Fruit fly (Drosophila melanogaster) whole organism, embryonic: ENCODE data around the gene Pex2.

ENCODE experiments used
- Ada2b ChIP-seq: fragments of 200-800 bp; sonication (Bioruptor generic); IDR thresholded peaks from 2 replicates; pipeline ENCODE4 v1.3.6; 2022; ENCODE audit warnings: missing biosample characterization, missing genetic modification characterization
- Aef1 ChIP-seq: fragments of 200-800 bp; sonication (Bioruptor generic); IDR thresholded peaks from 3 replicates; pipeline ENCODE4 v1.3.6; 2022; ENCODE audit warnings: missing biosample characterization, missing genetic modification characterization
- Asciz ChIP-seq: fragments of 200-800 bp; sonication (Bioruptor generic); optimal IDR thresholded peaks from 2 replicates; lab custom pipeline; 2017; ENCODE audit warnings: missing biosample characterization, mild to moderate bottlenecking, missing genetic modification characterization, missing genetic modification reagents
- B-H2 ChIP-seq: fragments of 200-800 bp; sonication (Bioruptor generic); optimal IDR thresholded peaks from 2 replicates; lab custom pipeline; 2018; ENCODE audit warnings: missing biosample characterization, mild to moderate bottlenecking, missing genetic modification characterization
- CG10654 ChIP-seq: fragments of 200-800 bp; sonication (Bioruptor generic); optimal IDR thresholded peaks from 2 replicates; lab custom pipeline; 2016; ENCODE audit warnings: missing biosample characterization, missing genetic modification characterization
- CG12071 ChIP-seq: fragments of 200-800 bp; sonication (Bioruptor generic); optimal IDR thresholded peaks from 3 replicates; lab custom pipeline; 2018; ENCODE audit warnings: missing biosample characterization, mild to moderate bottlenecking, missing genetic modification characterization
- CG1233 ChIP-seq: fragments of 200-800 bp; sonication (Bioruptor generic); optimal IDR thresholded peaks from 4 replicates; lab custom pipeline; 2018; ENCODE audit warnings: missing biosample characterization, mild to moderate bottlenecking, missing genetic modification characterization
- CG14014 ChIP-seq: fragments of 200-800 bp; sonication (Bioruptor generic); IDR thresholded peaks from 2 replicates; pipeline ENCODE4 v1.3.6; 2022; ENCODE audit warnings: missing biosample characterization, missing genetic modification characterization
- CG1792 ChIP-seq: fragments of 200-800 bp; sonication (Bioruptor generic); optimal IDR thresholded peaks from 2 replicates; lab custom pipeline; 2016; ENCODE audit warnings: missing biosample characterization, missing genetic modification characterization
- CG6689 ChIP-seq: fragments of 200-800 bp; sonication (Bioruptor generic); IDR thresholded peaks from 2 replicates; pipeline ENCODE4 v1.3.6; 2022; ENCODE audit warnings: missing biosample characterization, missing genetic modification characterization
- CG7271 ChIP-seq: fragments of 200-800 bp; sonication (Bioruptor generic); optimal IDR thresholded peaks from 2 replicates; lab custom pipeline; 2018; ENCODE audit warnings: missing biosample characterization, mild to moderate bottlenecking, missing genetic modification characterization, moderate library complexity
- CG7357 ChIP-seq: fragments of 200-800 bp; sonication (Bioruptor generic); IDR thresholded peaks from 3 replicates; pipeline ENCODE4 v1.3.6; 2022; ENCODE audit warnings: missing biosample characterization, missing genetic modification characterization
- CG8281 ChIP-seq: fragments of 200-800 bp; sonication (Bioruptor generic); optimal IDR thresholded peaks from 2 replicates; lab custom pipeline; 2018; ENCODE audit warnings: missing biosample characterization, mild to moderate bottlenecking, missing genetic modification characterization, moderate library complexity
- CG8944 ChIP-seq: fragments of 200-800 bp; sonication (Bioruptor generic); optimal IDR thresholded peaks from 3 replicates; lab custom pipeline; 2016; ENCODE audit warnings: missing biosample characterization, missing genetic modification characterization
- Doc3 ChIP-seq: fragments of 200-800 bp; sonication (Bioruptor generic); IDR thresholded peaks from 3 replicates; pipeline ENCODE4 v1.3.6; 2022; ENCODE audit warnings: missing biosample characterization, missing genetic modification characterization; ENCODE audit not compliant: partially characterized antibody
- Drgx ChIP-seq: fragments of 200-800 bp; sonication (Bioruptor generic); IDR thresholded peaks from 2 replicates; pipeline ENCODE4 v1.3.6; 2022; ENCODE audit warnings: missing biosample characterization, missing genetic modification characterization
- ERR ChIP-seq: fragments of 200-800 bp; sonication (Bioruptor generic); optimal IDR thresholded peaks from 2 replicates; lab custom pipeline; 2016; ENCODE audit warnings: missing biosample characterization, missing genetic modification characterization
- Eip74EF ChIP-seq, 2 experiments: fragments of 200-800 bp in 1 of 2; fragments of >200 bp in 1 of 2; sonication (Bioruptor generic) in 1 of 2; optimal IDR thresholded peaks; 2 replicates each; lab custom pipeline; 2017 to 2019; ENCODE audit warnings: missing biosample characterization in 2 of 2, missing genetic modification characterization in 2 of 2, mild to moderate bottlenecking in 1 of 2, moderate library complexity in 1 of 2
- Hey ChIP-seq: fragments of 200-800 bp; sonication (Bioruptor generic); optimal IDR thresholded peaks from 3 replicates; lab custom pipeline; 2018; ENCODE audit warnings: missing biosample characterization, mild to moderate bottlenecking, missing genetic modification characterization
- HmgZ ChIP-seq: fragments of 200-800 bp; sonication (Bioruptor generic); optimal IDR thresholded peaks from 2 replicates; lab custom pipeline; 2018; ENCODE audit warnings: missing biosample characterization, mild to moderate bottlenecking, missing genetic modification characterization
- Hr51 ChIP-seq, 2 experiments: fragments of 200-800 bp; sonication (Bioruptor generic); optimal IDR thresholded peaks; 2 replicates in 1 of 2; 3 replicates in 1 of 2; lab custom pipeline; 2016 to 2018; ENCODE audit warnings: missing biosample characterization in 2 of 2, missing genetic modification characterization in 2 of 2, mild to moderate bottlenecking in 1 of 2, moderate library complexity in 1 of 2
- Lpt ChIP-seq: fragments of >200 bp; optimal IDR thresholded peaks from 2 replicates; lab custom pipeline; 2018; ENCODE audit warnings: missing biosample characterization, missing genetic modification characterization
- MTF-1 ChIP-seq: fragments of 200-800 bp; sonication (Bioruptor generic); optimal IDR thresholded peaks from 2 replicates; lab custom pipeline; 2018; ENCODE audit warnings: missing biosample characterization, mild to moderate bottlenecking, missing genetic modification characterization, borderline replicate concordance
- Sox102F ChIP-seq: fragments of 200-800 bp; sonication (Bioruptor generic); optimal IDR thresholded peaks from 2 replicates; lab custom pipeline; 2018; ENCODE audit warnings: missing biosample characterization, mild to moderate bottlenecking, missing genetic modification characterization, moderate library complexity
- Ssrp ChIP-seq: fragments of 200-800 bp; sonication (Bioruptor generic); optimal IDR thresholded peaks from 2 replicates; lab custom pipeline; 2018; ENCODE audit warnings: missing biosample characterization, mild to moderate bottlenecking, missing genetic modification characterization, moderate library complexity
- TFAM ChIP-seq: fragments of 200-800 bp; sonication (Bioruptor generic); optimal IDR thresholded peaks from 2 replicates; lab custom pipeline; 2017; ENCODE audit warnings: missing biosample characterization, missing genetic modification characterization, inconsistent platforms
- ac ChIP-seq: fragments of 200-800 bp; sonication (Bioruptor generic); optimal IDR thresholded peaks from 3 replicates; lab custom pipeline; 2017; ENCODE audit warnings: missing biosample characterization, mild to moderate bottlenecking, missing genetic modification characterization
- caup ChIP-seq: fragments of 200-800 bp; sonication (Bioruptor generic); optimal IDR thresholded peaks from 3 replicates; lab custom pipeline; 2017; ENCODE audit warnings: missing biosample characterization, mild to moderate bottlenecking, missing genetic modification characterization, moderate library complexity; ENCODE audit not compliant: severe bottlenecking
- dmrt99B ChIP-seq: fragments of 200-800 bp; sonication (Bioruptor generic); optimal IDR thresholded peaks from 2 replicates; lab custom pipeline; 2018; ENCODE audit warnings: missing biosample characterization, mild to moderate bottlenecking, missing genetic modification characterization, moderate library complexity
- dysf ChIP-seq: fragments of 200-800 bp; sonication (Bioruptor generic); IDR thresholded peaks from 3 replicates; pipeline ENCODE4 v1.3.6; 2022; ENCODE audit warnings: missing biosample characterization, missing genetic modification characterization
- lilli ChIP-seq: fragments of 200-800 bp; sonication (Bioruptor generic); optimal IDR thresholded peaks from 3 replicates; lab custom pipeline; 2016; ENCODE audit warnings: missing biosample characterization, missing genetic modification characterization
- pzg ChIP-seq: fragments of 200-800 bp; sonication (Bioruptor generic); optimal IDR thresholded peaks from 3 replicates; lab custom pipeline; 2018; ENCODE audit warnings: missing biosample characterization, mild to moderate bottlenecking, missing genetic modification characterization, moderate library complexity
- sens ChIP-seq: fragments of 200-800 bp; sonication (Bioruptor generic); peaks from one replicate; lab custom pipeline; 2016; ENCODE audit warnings: missing biosample characterization, missing genetic modification characterization
- stc ChIP-seq: fragments of 200-800 bp; sonication (Bioruptor generic); IDR thresholded peaks from 2 replicates; pipeline ENCODE4 v1.3.6; 2022; ENCODE audit warnings: missing biosample characterization, missing genetic modification characterization
- tin ChIP-seq: fragments of 200-800 bp; sonication (Bioruptor generic); optimal IDR thresholded peaks from 3 replicates; lab custom pipeline; 2016; ENCODE audit warnings: missing biosample characterization, missing genetic modification characterization
- tup ChIP-seq: fragments of 200-800 bp; sonication (Bioruptor generic); optimal IDR thresholded peaks from 2 replicates; lab custom pipeline; 2016; ENCODE audit warnings: missing biosample characterization, mild to moderate bottlenecking, missing genetic modification characterization, moderate library complexity

The Pex2 gene

DNA sequence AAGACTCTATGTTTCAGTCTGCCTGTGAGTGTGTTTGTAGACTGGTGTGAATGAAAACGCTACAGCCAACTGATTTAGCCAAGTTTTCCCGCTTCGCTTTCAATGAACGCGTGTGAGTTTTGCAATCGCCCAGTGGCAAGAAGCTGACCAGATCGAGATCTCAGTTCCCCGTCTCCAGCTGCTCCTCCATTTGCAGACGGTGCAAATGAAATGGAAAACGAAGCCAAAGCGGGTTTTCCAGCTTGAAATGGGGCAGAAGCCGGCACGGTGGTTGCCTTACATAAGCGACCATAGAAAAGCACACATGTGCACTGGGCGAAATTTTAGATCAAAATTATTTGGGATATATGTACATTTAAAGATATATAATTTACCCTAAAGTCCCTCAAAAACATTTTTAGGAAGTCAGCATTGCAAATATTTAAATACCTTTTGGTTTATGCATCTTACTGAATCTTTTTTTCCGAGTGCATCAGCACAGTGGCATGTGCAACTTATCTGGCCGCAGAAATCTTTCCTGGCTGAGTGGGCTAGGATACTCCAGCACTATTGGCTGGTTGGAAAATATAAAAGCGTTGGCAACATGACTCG lies 19.8 kb upstream of the Pex2 start, which contains the start of gene CG43059 (continued):
- TF ChIP-seq CG8944 (GFP tag; lab: Kevin White, UChicago) (no peak), CG7271 (no peak), pzg (GFP tag; lab: Kevin White, UChicago) (no peak), caup (GFP tag; lab: Kevin White, UChicago) (no peak), CG8281 (no peak), CG14014 (GFP tag; lab: Robert Waterston, UW) (no peak), ERR (GFP tag; lab: Kevin White, UChicago) (no peak), Aef1 (GFP tag; lab: Robert Waterston, UW) (no peak), MTF-1 (GFP tag; lab: Kevin White, UChicago) (no peak), HmgZ (tag; lab: Kevin White, UChicago) (no peak), Eip74EF (GFP tag; optimal IDR thresholded peaks at IDR 0.05; lab: Kevin White, UChicago) (no peak), tup (no peak), B-H2 (no peak), TFAM (GFP tag; lab: Kevin White, UChicago) (no peak), Sox102F (GFP tag; lab: Kevin White, UChicago) (peak; percentile 34), Asciz (GFP tag; lab: Kevin White, UChicago) (no peak)

dm6 chr3L:8320105-8320813 lies 18.6 kb upstream of the Pex2 start, which contains the start of gene CG13670:
TSS of gene CG13670 (plus strand) at chr3L:8320763.
- peak; percentile 62 for TF ChIP-seq Drgx (GFP tag; lab: Robert Waterston, UW)
- no peak for TF ChIP-seq CG12071 (GFP tag; lab: Kevin White, UChicago)
- no peak for TF ChIP-seq CG10654 (GFP tag; lab: Kevin White, UChicago)
- TF ChIP-seq dmrt99B (tag; lab: Kevin White, UChicago) = peak; percentile 2
- TF ChIP-seq Lpt (GFP tag; lab: Kevin White, UChicago) = no peak
- TF ChIP-seq Hey (tag; lab: Kevin White, UChicago) = no peak
- TF ChIP-seq stc (GFP tag; lab: Robert Waterston, UW) = no peak
- TF ChIP-seq lilli (GFP tag; lab: Kevin White, UChicago) = no peak
- TF ChIP-seq Hr51 (GFP tag; optimal IDR thresholded peaks at IDR 0.05; lab: Kevin White, UChicago) = peak in 1 of 2 experiments; percentile 1
- TF ChIP-seq CG7357 = no peak
- no peak for TF ChIP-seq Ssrp (tag; lab: Kevin White, UChicago)
- TF ChIP-seq CG1233 = no peak
- no peak for TF ChIP-seq HmgZ (tag; lab: Kevin White, UChicago)
- TF ChIP-seq CG6689 (GFP tag; lab: Robert Waterston, UW) = 0 out of 2 replicates have a peak, but pooled peaks have one; percentile 9
- TF ChIP-seq Doc3 (GFP tag; lab: Robert Waterston, UW) = no peak
- no peak for TF ChIP-seq tin (GFP tag; lab: Kevin White, UChicago)
- TF ChIP-seq Eip74EF (GFP tag; optimal IDR thresholded peaks at IDR 0.05; lab: Kevin White, UChicago) = no peak
- TF ChIP-seq dysf (GFP tag; lab: Robert Waterston, UW) = no peak
- no peak for TF ChIP-seq Aef1 (GFP tag; lab: Robert Waterston, UW)
- 0 out of 2 replicates have a peak, but pooled peaks have one; percentile 22 for TF ChIP-seq Ada2b
- TF ChIP-seq CG1792 = no peak
- no peak for TF ChIP-seq ac (GFP tag; lab: Kevin White, UChicago)
- peak; percentile 1 for TF ChIP-seq sens (GFP tag; lab: Kevin White, UChicago)
